Worm (Caenorhabditis elegans): ENCODE data around the gene M60.4.

DNA sequence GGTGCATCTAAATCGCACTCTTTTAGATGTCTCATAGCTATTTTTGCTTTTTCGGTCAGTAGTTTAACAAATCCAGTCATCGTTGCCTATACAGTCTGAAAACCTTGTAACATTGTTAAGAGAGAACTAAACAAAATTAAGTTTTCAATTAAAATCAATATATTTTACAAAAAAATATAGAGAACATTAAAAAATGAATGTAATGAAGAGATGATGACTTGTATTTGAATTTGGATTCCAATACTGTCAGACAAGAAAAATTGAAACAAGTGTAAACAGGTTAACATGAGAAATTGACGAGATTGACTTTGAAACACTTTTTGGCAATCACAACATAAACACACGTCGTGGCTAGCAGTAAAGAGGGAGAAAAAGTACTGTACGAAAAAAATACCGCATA is 51.1 kb downstream of the M60.4 start, which contains the start of gene C17H11.5:
- no peak for TF ChIP-seq him-1 (tag; optimal IDR thresholded peaks at IDR 0.05)
- no peak for TF ChIP-seq W03F9.2 (tag; optimal IDR thresholded peaks at IDR 0.05)
- TF ChIP-seq dao-5 (tag; optimal IDR thresholded peaks at IDR 0.05), result no peak
